Worm (Caenorhabditis elegans) whole organism, L4/young adult: ENCODE measurements around the gene srw-137.

Source experiments
- W03F9.2 ChIP-seq: fragments of 150-350 bp; optimal IDR thresholded peaks from 2 replicates; lab custom pipeline; 2014; ENCODE audit warnings: missing biosample characterization, missing genetic modification characterization
- dao-5 ChIP-seq: sonication (generic microtip); optimal IDR thresholded peaks from 2 replicates; lab custom pipeline; 2016; ENCODE audit warnings: missing genotype, missing genetic modification characterization, moderate library complexity, missing compliant biosample characterization

DNA sequence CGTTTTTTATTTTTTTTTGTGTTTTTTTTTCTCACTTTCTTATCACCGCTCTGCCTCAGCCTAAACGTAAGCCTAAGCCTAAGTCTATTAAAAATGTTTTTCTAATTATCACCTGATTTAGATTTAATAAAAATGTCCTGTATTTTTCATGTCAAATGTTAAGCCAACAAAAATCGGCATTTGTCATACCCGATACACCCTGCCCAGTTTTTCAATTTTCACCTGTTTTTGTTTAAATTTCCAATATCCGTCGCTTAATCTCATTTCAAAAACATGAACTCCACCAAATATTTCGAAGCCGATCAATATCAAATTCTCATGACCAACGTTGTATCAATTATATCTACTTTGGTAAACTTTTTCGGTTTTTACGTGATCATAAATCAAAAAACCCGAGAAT is 12.5 kb downstream of the srw-137 start, which contains the start of gene C31B8.1:
- no peak for TF ChIP-seq W03F9.2 (tag; lab: Kevin White, UChicago)
- no peak for TF ChIP-seq dao-5 (tag; lab: Kevin White, UChicago)
